Worm (Caenorhabditis elegans): ENCODE results near the gene cutl-9.
A peak's percentile ranks its signal among the peaks of the same experiment; 100 is the strongest.

cutl-9 gene

DNA sequence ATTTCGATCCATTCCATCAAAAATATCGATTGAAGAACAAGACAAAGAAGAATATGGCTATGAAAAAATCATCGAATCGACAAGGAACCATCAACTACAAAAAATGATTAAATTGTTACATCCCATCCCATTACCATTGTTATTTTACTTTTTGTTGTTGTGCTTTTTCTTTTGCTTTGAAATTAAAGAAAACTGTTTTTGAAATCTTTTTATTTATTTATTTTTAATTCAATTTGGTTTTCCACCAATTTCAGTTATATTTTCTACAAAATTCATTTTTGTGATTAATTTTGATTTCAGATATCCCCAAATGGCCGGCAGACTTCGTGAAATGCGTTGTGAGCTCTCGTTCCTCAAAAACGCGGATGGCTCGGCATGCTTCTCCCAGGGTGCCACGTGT lies 29.6 kb upstream of the cutl-9 start, which contains the start of gene crn-5:
Gene crn-5 (plus strand): TSS at position 301 of the 400 bp plus-strand sequence.
- TF ChIP-seq lsl-1 (GFP tag; optimal IDR thresholded peaks at IDR 0.05) (no peak), F37B4.10 (GFP tag; IDR thresholded peaks at IDR 0.05) (no peak), aptf-2 (GFP tag; conservative IDR thresholded peaks at IDR 0.05) (no peak), Y56A3A.18 (GFP tag; IDR thresholded peaks at IDR 0.05) (no peak), ceh-91 (GFP tag; IDR thresholded peaks at IDR 0.05) (no peak), tbp1 (GFP tag; optimal IDR thresholded peaks at IDR 0.05) (no peak)

DNA sequence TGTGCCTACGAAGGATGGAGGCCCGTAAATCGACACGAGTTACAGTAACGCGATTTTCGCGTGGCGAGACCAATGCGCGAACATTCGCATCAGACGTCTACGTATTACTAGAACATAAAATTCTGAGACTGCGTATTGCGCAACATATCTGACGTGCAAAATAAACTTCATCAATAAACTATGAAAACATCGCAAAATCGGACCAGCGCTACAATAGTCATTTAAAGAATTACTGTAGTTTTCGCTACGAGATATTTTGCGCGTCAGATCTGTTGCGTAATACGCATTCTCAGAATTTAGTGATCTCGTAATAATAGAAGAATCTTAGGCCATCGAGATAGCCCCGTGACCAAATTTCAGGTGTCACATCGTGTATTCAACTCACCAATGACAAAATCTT lies 27.8 kb upstream of the cutl-9 start:
- TF ChIP-seq hmg-1.2 (GFP tag; IDR thresholded peaks at IDR 0.05) = no peak
- no peak for TF ChIP-seq snpc-4 (GFP tag; optimal IDR thresholded peaks at IDR 0.05)
- TF ChIP-seq snpc-4 (tag; optimal IDR thresholded peaks at IDR 0.05) = no peak
- no peak for TF ChIP-seq ccch-3 (GFP tag; optimal IDR thresholded peaks at IDR 0.05)
- TF ChIP-seq snpc-1.1 (tag; optimal IDR thresholded peaks at IDR 0.05; ENCODE audit: insufficient read depth) = no peak
- TF ChIP-seq ceh-27 (GFP tag; optimal IDR thresholded peaks at IDR 0.05) = no peak
- no peak for TF ChIP-seq sdz-38 (tag; optimal IDR thresholded peaks at IDR 0.05)
- no peak for TF ChIP-seq egl-18 (GFP tag; IDR thresholded peaks at IDR 0.05)
- TF ChIP-seq ZK185.1 (tag; optimal IDR thresholded peaks at IDR 0.05; ENCODE audit: poor library complexity, severe bottlenecking) = no peak
- no peak for TF ChIP-seq efl-1 (GFP tag; optimal IDR thresholded peaks at IDR 0.05)
- TF ChIP-seq rec-8 (tag; optimal IDR thresholded peaks at IDR 0.05) = no peak
- TF ChIP-seq mxl-1 (tag; optimal IDR thresholded peaks at IDR 0.05) = no peak
- TF ChIP-seq cebp-2 (GFP tag; IDR thresholded peaks at IDR 0.05) = no peak
- TF ChIP-seq rcor-1 (GFP tag; IDR thresholded peaks at IDR 0.05) = no peak
- TF ChIP-seq K11D2.4 (GFP tag; IDR thresholded peaks at IDR 0.05) = no peak
- no peak for TF ChIP-seq egl-44 (GFP tag; IDR thresholded peaks at IDR 0.05)
- TF ChIP-seq zim-3 (tag; optimal IDR thresholded peaks at IDR 0.05) = no peak
- no peak for TF ChIP-seq rpc-1 (optimal IDR thresholded peaks at IDR 0.05)
- no peak for TF ChIP-seq rpc-1 (tag; optimal IDR thresholded peaks at IDR 0.05)
- no peak for TF ChIP-seq Y95B8A.8 (GFP tag; IDR thresholded peaks at IDR 0.05)
- no peak for TF ChIP-seq Y56A3A.18 (GFP tag; IDR thresholded peaks at IDR 0.05)
- TF ChIP-seq F33H1.4 (GFP tag; IDR thresholded peaks at IDR 0.05) = no peak

DNA sequence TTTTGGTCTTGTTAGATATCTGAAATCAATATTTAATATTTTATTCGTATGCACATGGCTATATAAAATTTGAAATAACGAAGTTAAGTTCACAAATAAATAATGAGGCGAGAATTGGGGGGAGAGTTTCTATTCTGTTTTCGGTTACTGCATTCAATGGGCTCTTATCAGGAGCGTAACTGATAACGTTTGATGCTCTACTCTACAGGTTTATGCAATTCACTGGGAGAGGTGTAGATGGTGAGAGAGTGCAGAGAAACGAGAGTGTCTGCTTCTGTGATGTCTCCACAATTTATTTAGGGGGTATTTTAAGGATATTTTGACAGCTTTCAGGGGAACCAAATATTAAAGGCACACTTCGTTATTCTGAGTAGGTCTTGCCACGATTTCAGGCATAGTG lies 27.3 kb upstream of the cutl-9 start, which contains the start of gene C14A4.6:
Gene C14A4.6 (minus strand): TSS at position 19 of the 400 bp plus-strand sequence.
- no peak for TF ChIP-seq lin-40 (tag; optimal IDR thresholded peaks at IDR 0.05)
- peak; percentile 72 for TF ChIP-seq nhr-80 (tag; optimal IDR thresholded peaks at IDR 0.05)
- TF ChIP-seq dox-1 (GFP tag; IDR thresholded peaks at IDR 0.05) = 0 out of 2 replicates have a peak, but pooled peaks have one; percentile 28
- TF ChIP-seq madf-6 (GFP tag; IDR thresholded peaks at IDR 0.05) = no peak
- no peak for TF ChIP-seq lir-1 (GFP tag; conservative IDR thresholded peaks at IDR 0.05)
- TF ChIP-seq egl-18 (GFP tag; IDR thresholded peaks at IDR 0.05) = no peak

DNA sequence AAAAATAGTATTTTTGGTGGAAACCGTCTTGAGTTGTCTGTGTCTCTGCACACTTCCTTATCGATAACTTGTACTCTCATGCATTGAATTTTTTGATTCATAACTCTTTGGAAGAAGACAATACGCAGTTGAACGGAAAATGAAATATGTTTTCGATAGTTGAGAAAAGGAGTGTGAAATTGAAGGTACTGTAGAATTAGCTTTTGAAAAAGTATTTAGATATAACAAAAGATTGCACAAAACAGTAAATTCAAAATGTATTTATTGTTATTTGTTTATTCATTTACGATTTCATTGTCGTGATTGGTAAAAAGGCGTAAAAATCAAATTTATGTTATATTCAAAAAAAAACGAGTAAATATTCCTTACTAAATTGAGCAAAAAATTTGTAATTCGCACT lies 25.6 kb upstream of the cutl-9 start, which contains the start of gene C14A4.7:
Gene C14A4.7 (minus strand): TSS at position 101 of the 400 bp plus-strand sequence.
- no peak for TF ChIP-seq lin-35 (GFP tag; optimal IDR thresholded peaks at IDR 0.05)
- no peak for TF ChIP-seq hrde-1 (tag; optimal IDR thresholded peaks at IDR 0.05; ENCODE audit: borderline replicate concordance)
- TF ChIP-seq rec-8 (tag; optimal IDR thresholded peaks at IDR 0.05) = no peak
- TF ChIP-seq hmg-20 (GFP tag; IDR thresholded peaks at IDR 0.05) = no peak
- no peak for TF ChIP-seq ekl-4 (GFP tag; IDR thresholded peaks at IDR 0.05)
- peak; percentile 23 for TF ChIP-seq nhr-80 (tag; optimal IDR thresholded peaks at IDR 0.05)
